Fruit fly (Drosophila melanogaster) whole organism, embryonic: ENCODE data around the gene Nrx-IV.

Experiments
- Aef1 ChIP-seq: fragments of 200-800 bp; sonication (Bioruptor generic); IDR thresholded peaks from 3 replicates; pipeline ENCODE4 v1.3.6; 2022; ENCODE audit warnings: missing biosample characterization, missing genetic modification characterization
- Asciz ChIP-seq: fragments of 200-800 bp; sonication (Bioruptor generic); optimal IDR thresholded peaks from 2 replicates; lab custom pipeline; 2017; ENCODE audit warnings: missing biosample characterization, mild to moderate bottlenecking, missing genetic modification characterization, missing genetic modification reagents
- BtbVII ChIP-seq: fragments of 200-800 bp; sonication (Bioruptor generic); optimal IDR thresholded peaks from 3 replicates; lab custom pipeline; 2017; ENCODE audit warnings: missing biosample characterization, mild to moderate bottlenecking, missing genetic modification characterization
- CG11247 ChIP-seq: fragments of 200-800 bp; sonication (Bioruptor generic); IDR thresholded peaks from 2 replicates; pipeline ENCODE4 v1.3.6; 2022; ENCODE audit warnings: missing biosample characterization, missing genetic modification characterization
- CG12219 ChIP-seq: fragments of 200-800 bp; sonication (Bioruptor generic); optimal IDR thresholded peaks from 3 replicates; lab custom pipeline; 2018; ENCODE audit warnings: missing biosample characterization, mild to moderate bottlenecking, missing genetic modification characterization
- CG15269 ChIP-seq: fragments of 200-800 bp; sonication (Bioruptor generic); optimal IDR thresholded peaks from 2 replicates; lab custom pipeline; 2018; ENCODE audit warnings: missing biosample characterization, mild to moderate bottlenecking, missing genetic modification characterization, moderate library complexity
- CG18011 ChIP-seq: fragments of 200-800 bp; sonication (Bioruptor generic); optimal IDR thresholded peaks from 2 replicates; lab custom pipeline; 2017; ENCODE audit warnings: missing biosample characterization, missing genetic modification characterization, mild to moderate bottlenecking, moderate library complexity, missing genotype
- CG2120 ChIP-seq: fragments of 200-800 bp; sonication (Bioruptor generic); optimal IDR thresholded peaks from 3 replicates; lab custom pipeline; 2016; ENCODE audit warnings: missing biosample characterization, missing genetic modification characterization
- CG3838 ChIP-seq: fragments of 200-800 bp; sonication (Bioruptor generic); optimal IDR thresholded peaks from 3 replicates; lab custom pipeline; 2016; ENCODE audit warnings: missing biosample characterization, missing genetic modification characterization
- CG42726 ChIP-seq: fragments of 200-800 bp; sonication (Bioruptor generic); IDR thresholded peaks from 2 replicates; pipeline ENCODE4 v1.3.6; 2022; ENCODE audit warnings: missing biosample characterization, missing genetic modification characterization; ENCODE audit not compliant: partially characterized antibody
- CG4360 ChIP-seq: fragments of 200-800 bp; sonication (Bioruptor generic); IDR thresholded peaks from 2 replicates; pipeline ENCODE4 v1.3.6; 2022; ENCODE audit warnings: missing biosample characterization, missing genetic modification characterization
- CG4617 ChIP-seq: fragments of 200-800 bp; sonication (Bioruptor generic); optimal IDR thresholded peaks from 3 replicates; lab custom pipeline; 2016; ENCODE audit warnings: missing biosample characterization, missing genetic modification characterization, borderline replicate concordance
- CG8388 ChIP-seq: fragments of 200-800 bp; sonication (Bioruptor generic); optimal IDR thresholded peaks from 2 replicates; lab custom pipeline; 2019; ENCODE audit warnings: missing biosample characterization, mild to moderate bottlenecking, missing genetic modification characterization, moderate library complexity
- CG8478 ChIP-seq: fragments of >200 bp; optimal IDR thresholded peaks from 2 replicates; lab custom pipeline; 2018
- CG9215 ChIP-seq: fragments of 200-800 bp; sonication (Bioruptor generic); IDR thresholded peaks from 2 replicates; pipeline ENCODE4 v1.3.6; 2022; ENCODE audit warnings: missing biosample characterization, missing genetic modification characterization
- Dbx ChIP-seq: fragments of 200-800 bp; sonication (Bioruptor generic); IDR thresholded peaks from 3 replicates; pipeline ENCODE4 v1.3.6; 2022; ENCODE audit warnings: missing biosample characterization, missing genetic modification characterization
- Dll ChIP-seq: fragments of 200-800 bp; sonication (Bioruptor generic); IDR thresholded peaks from 4 replicates; pipeline ENCODE4 v1.3.6; 2022; ENCODE audit warnings: missing biosample characterization, missing genetic modification characterization; ENCODE audit not compliant: partially characterized antibody
- Doc3 ChIP-seq: fragments of 200-800 bp; sonication (Bioruptor generic); IDR thresholded peaks from 3 replicates; pipeline ENCODE4 v1.3.6; 2022; ENCODE audit warnings: missing biosample characterization, missing genetic modification characterization; ENCODE audit not compliant: partially characterized antibody
- Hmr ChIP-seq: fragments of 200-800 bp; sonication (Bioruptor generic); optimal IDR thresholded peaks from 3 replicates; lab custom pipeline; 2017; ENCODE audit warnings: mild to moderate bottlenecking, missing biosample characterization, missing genetic modification reagents, missing genetic modification characterization
- Hr3 ChIP-seq: fragments of 200-800 bp; sonication (Bioruptor generic); optimal IDR thresholded peaks from 3 replicates; lab custom pipeline; 2016; ENCODE audit warnings: missing biosample characterization, missing genetic modification characterization
- Sry-β ChIP-seq: fragments of 200-800 bp; sonication (Bioruptor generic); optimal IDR thresholded peaks from 2 replicates; lab custom pipeline; 2018; ENCODE audit warnings: missing biosample characterization, mild to moderate bottlenecking, missing genetic modification characterization, moderate library complexity
- ac ChIP-seq: fragments of 200-800 bp; sonication (Bioruptor generic); optimal IDR thresholded peaks from 3 replicates; lab custom pipeline; 2017; ENCODE audit warnings: missing biosample characterization, mild to moderate bottlenecking, missing genetic modification characterization
- ara ChIP-seq: fragments of 200-800 bp; sonication (Bioruptor generic); IDR thresholded peaks from 2 replicates; pipeline ENCODE4 v1.3.6; 2022; ENCODE audit warnings: missing biosample characterization, missing genetic modification characterization
- bowl ChIP-seq: fragments of 200-800 bp; sonication (Bioruptor generic); IDR thresholded peaks from 2 replicates; pipeline ENCODE4 v1.3.6; 2022; ENCODE audit warnings: missing biosample characterization, missing genetic modification characterization
- cas ChIP-seq: fragments of 200-800 bp; sonication (Bioruptor generic); IDR thresholded peaks from 2 replicates; pipeline ENCODE4 v1.3.6; 2022; ENCODE audit warnings: missing biosample characterization, missing genetic modification characterization
- chn ChIP-seq: fragments of 200-800 bp; sonication (Bioruptor generic); optimal IDR thresholded peaks from 2 replicates; lab custom pipeline; 2016; ENCODE audit warnings: missing biosample characterization, missing genetic modification characterization
- ci ChIP-seq: fragments of 200-800 bp; sonication (Bioruptor generic); IDR thresholded peaks from 3 replicates; pipeline ENCODE4 v1.3.6; 2022; ENCODE audit warnings: missing biosample characterization, missing genetic modification characterization
- corto ChIP-seq: fragments of 200-800 bp; sonication (Bioruptor generic); optimal IDR thresholded peaks from 2 replicates; lab custom pipeline; 2016; ENCODE audit warnings: missing biosample characterization, mild to moderate bottlenecking, missing genetic modification characterization, moderate library complexity
- da ChIP-seq: fragments of 200-800 bp; sonication (Bioruptor generic); optimal IDR thresholded peaks from 2 replicates; lab custom pipeline; 2016; ENCODE audit warnings: missing biosample characterization, missing genetic modification characterization
- fd64A ChIP-seq: fragments of 200-800 bp; sonication (Bioruptor generic); optimal IDR thresholded peaks from 3 replicates; lab custom pipeline; 2018; ENCODE audit warnings: missing biosample characterization, mild to moderate bottlenecking, missing genetic modification characterization
- ftz-f1 ChIP-seq: fragments of 200-800 bp; sonication (Bioruptor generic); optimal IDR thresholded peaks from 2 replicates; lab custom pipeline; 2016; ENCODE audit warnings: missing biosample characterization, missing genetic modification characterization
- fu2 ChIP-seq: fragments of 200-800 bp; sonication (Bioruptor generic); optimal IDR thresholded peaks from 2 replicates; lab custom pipeline; 2016; ENCODE audit warnings: missing biosample characterization, missing genetic modification characterization
- insv ChIP-seq, 2 experiments: fragments of 200-800 bp; sonication (Bioruptor generic); optimal IDR thresholded peaks; 3 replicates each; lab custom pipeline; 2016 to 2018; ENCODE audit warnings: missing biosample characterization in 2 of 2, missing genetic modification characterization in 2 of 2
- kni ChIP-seq: fragments of 200-800 bp; sonication (Bioruptor generic); optimal IDR thresholded peaks from 3 replicates; lab custom pipeline; 2017; ENCODE audit warnings: mild to moderate bottlenecking, missing biosample characterization, missing genetic modification reagents, missing genetic modification characterization
- knrl ChIP-seq: fragments of 200-800 bp; sonication (Bioruptor generic); IDR thresholded peaks from 3 replicates; pipeline ENCODE4 v1.3.6; 2022; ENCODE audit warnings: missing biosample characterization, missing genetic modification characterization; ENCODE audit not compliant: partially characterized antibody
- lov ChIP-seq, 2 experiments: fragments of 200-800 bp in 1 of 2; fragments of >200 bp in 1 of 2; sonication (Bioruptor generic) in 1 of 2; IDR thresholded peaks in 1 of 2; optimal IDR thresholded peaks in 1 of 2; 2 replicates in 1 of 2; 3 replicates in 1 of 2; pipeline versions ENCODE4 v1.3.6 to Lab custom; 2017 to 2022; ENCODE audit warnings: missing biosample characterization in 1 of 2, missing genetic modification characterization in 1 of 2
- maf-S ChIP-seq: fragments of 200-800 bp; sonication (Bioruptor generic); optimal IDR thresholded peaks from 2 replicates; lab custom pipeline; 2016; ENCODE audit warnings: missing biosample characterization, missing genetic modification characterization
- mam ChIP-seq: fragments of 200-800 bp; sonication (Bioruptor generic); optimal IDR thresholded peaks from 3 replicates; lab custom pipeline; 2016; ENCODE audit warnings: missing biosample characterization, missing genetic modification characterization
- nerfin-2 ChIP-seq: fragments of 200-800 bp; sonication (Bioruptor generic); IDR thresholded peaks from 2 replicates; pipeline ENCODE4 v1.3.6; 2022; ENCODE audit warnings: missing biosample characterization, missing genetic modification characterization; ENCODE audit not compliant: partially characterized antibody
- nmo ChIP-seq: fragments of 200-800 bp; sonication (Bioruptor generic); optimal IDR thresholded peaks from 2 replicates; lab custom pipeline; 2018; ENCODE audit warnings: missing biosample characterization, mild to moderate bottlenecking, missing genetic modification characterization, moderate library complexity
- pum ChIP-seq: fragments of 200-800 bp; sonication (Bioruptor generic); optimal IDR thresholded peaks from 2 replicates; lab custom pipeline; 2016; ENCODE audit warnings: missing biosample characterization, missing genetic modification characterization
- rib ChIP-seq: fragments of 200-800 bp; sonication (Bioruptor generic); IDR thresholded peaks from 2 replicates; pipeline ENCODE4 v1.3.6; 2022; ENCODE audit warnings: missing biosample characterization, missing genetic modification characterization
- sc ChIP-seq, 3 experiments: fragments of >200 bp in 2 of 3; fragments of 200-800 bp in 1 of 3; sonication (Bioruptor generic) in 1 of 3; optimal IDR thresholded peaks; 2 replicates in 2 of 3; 3 replicates in 1 of 3; lab custom pipeline; 2017; ENCODE audit warnings: mild to moderate bottlenecking in 1 of 3, missing biosample characterization in 1 of 3, missing genetic modification characterization in 1 of 3, missing genetic modification reagents in 1 of 3
- sug ChIP-seq: fragments of 200-800 bp; optimal IDR thresholded peaks from 2 replicates; lab custom pipeline; 2019; ENCODE audit warnings: missing biosample characterization, mild to moderate bottlenecking, missing genetic modification characterization, moderate library complexity
- twi ChIP-seq: fragments of 200-800 bp; optimal IDR thresholded peaks from 2 replicates; lab custom pipeline; 2019; ENCODE audit warnings: missing biosample characterization, mild to moderate bottlenecking, missing genetic modification characterization, moderate library complexity
- vnd ChIP-seq: fragments of 200-800 bp; sonication (Bioruptor generic); IDR thresholded peaks from 3 replicates; pipeline ENCODE4 v1.3.6; 2022; ENCODE audit warnings: missing biosample characterization, missing genetic modification characterization; ENCODE audit not compliant: partially characterized antibody
- zfh1 ChIP-seq: fragments of 200-800 bp; sonication (Bioruptor generic); IDR thresholded peaks from 3 replicates; pipeline ENCODE4 v1.3.6; 2022; ENCODE audit warnings: missing biosample characterization, missing genetic modification characterization

Nrx-IV gene

dm6 chr3L:12145709-12146694 lies at the start of gene Nrx-IV, which contains the start of gene eIF3l (continued):
- TF ChIP-seq sc (optimal IDR thresholded peaks at IDR 0.05; lab: Kevin White, UChicago) (no peak), sc (GFP tag; optimal IDR thresholded peaks at IDR 0.05; lab: Kevin White, UChicago) (no peak), CG9215 (GFP tag; lab: Robert Waterston, UW) (no peak), insv (GFP tag; optimal IDR thresholded peaks at IDR 0.05; lab: Kevin White, UChicago) (no peak), mam (no peak), ftz-f1 (GFP tag; lab: Kevin White, UChicago) (no peak), CG8478 (lab: Kevin White, UChicago) (no peak), zfh1 (GFP tag; lab: Robert Waterston, UW) (0 out of 3 replicates have a peak, but pooled peaks have one; percentile 13), chn (no peak), sug (no peak), da (no peak), Aef1 (GFP tag; lab: Robert Waterston, UW) (no peak), nmo (GFP tag; lab: Kevin White, UChicago) (peak; percentile 35), corto (GFP tag; lab: Kevin White, UChicago) (no peak), CG8388 (GFP tag; lab: Kevin White, UChicago) (no peak), Dll (GFP tag; lab: Robert Waterston, UW) (peak; percentile 83), fu2 (GFP tag; lab: Kevin White, UChicago) (no peak), vnd (GFP tag; lab: Robert Waterston, UW) (peak; percentile 64; the same call in 1 of the 3 replicates), CG4617 (GFP tag; lab: Kevin White, UChicago) (peak; percentile 47), CG11247 (GFP tag; lab: Robert Waterston, UW) (no peak), CG2120 (GFP tag; lab: Kevin White, UChicago) (no peak), Hmr (GFP tag; lab: Kevin White, UChicago) (no peak), CG18011 (no peak), pum (GFP tag; lab: Kevin White, UChicago) (no peak), kni (GFP tag; lab: Kevin White, UChicago) (no peak), Asciz (GFP tag; lab: Kevin White, UChicago) (no peak), Dbx (GFP tag; lab: Robert Waterston, UW) (no peak), Hr3 (GFP tag; lab: Kevin White, UChicago) (no peak), bowl (GFP tag; lab: Robert Waterston, UW) (no peak), CG3838 (GFP tag; lab: Kevin White, UChicago) (no peak), fd64A (GFP tag; lab: Kevin White, UChicago) (no peak), ac (no peak), ci (GFP tag; lab: Robert Waterston, UW) (peak; percentile 28; the same call in 1 of the 3 replicates), maf-S (GFP tag; lab: Kevin White, UChicago) (no peak), Sry-β (GFP tag; lab: Kevin White, UChicago) (no peak), lov (optimal IDR thresholded peaks at IDR 0.05; lab: Kevin White, UChicago) (no peak), lov (GFP tag; IDR thresholded peaks at IDR 0.05; lab: Robert Waterston, UW) (no peak), CG12219 (no peak), ara (GFP tag; lab: Robert Waterston, UW) (no peak), CG42726 (peak; percentile 57), nerfin-2 (no peak), CG4360 (GFP tag; lab: Robert Waterston, UW) (0 out of 2 replicates have a peak, but pooled peaks have one; percentile 6), rib (GFP tag; lab: Robert Waterston, UW) (no peak), CG15269 (tag; lab: Kevin White, UChicago) (no peak), Doc3 (GFP tag; lab: Robert Waterston, UW) (peak; percentile 59; the same call in 2 of the 3 replicates), twi (no peak), BtbVII (GFP tag; lab: Kevin White, UChicago) (no peak), cas (GFP tag; lab: Robert Waterston, UW) (no peak), knrl (GFP tag; lab: Robert Waterston, UW) (peak; percentile 76)
